Worm (Caenorhabditis elegans): ENCODE data around the gene Y32B12B.8.

- no peak for TF ChIP-seq hnd-1 (tag; optimal IDR thresholded peaks at IDR 0.05)
- no peak for TF ChIP-seq ama-1 (optimal IDR thresholded peaks at IDR 0.05)
- TF ChIP-seq scrt-1 (GFP tag; IDR thresholded peaks at IDR 0.05), result no peak
- no peak for TF ChIP-seq ceh-13 (GFP tag; optimal IDR thresholded peaks at IDR 0.05)
- no peak for TF ChIP-seq flt-1 (GFP tag; IDR thresholded peaks at IDR 0.05)
Observed at ce11 chrV:16535172-16535571, at the start of gene Y32B12B.8.

All from whole organism, early embryonic.